Fruit fly (Drosophila melanogaster) whole organism, embryonic: ENCODE results near the gene CG5793.

Experiments used
- CG10274 ChIP-seq: fragments of 200-800 bp; sonication (Bioruptor generic); optimal IDR thresholded peaks from 3 replicates; lab custom pipeline; 2017; ENCODE audit warnings: missing biosample characterization, mild to moderate bottlenecking, missing genetic modification characterization
- CG10366 ChIP-seq: fragments of 200-800 bp; sonication (Bioruptor generic); IDR thresholded peaks from 2 replicates; pipeline ENCODE4 v1.3.6; 2022; ENCODE audit warnings: missing biosample characterization, missing genetic modification characterization
- CG10431 ChIP-seq: fragments of 200-800 bp; sonication (Bioruptor generic); optimal IDR thresholded peaks from 3 replicates; lab custom pipeline; 2018; ENCODE audit warnings: missing biosample characterization, mild to moderate bottlenecking, missing genetic modification characterization
- CG11085 ChIP-seq: fragments of 200-800 bp; sonication (Bioruptor generic); IDR thresholded peaks from 2 replicates; pipeline ENCODE4 v1.3.6; 2022; ENCODE audit warnings: missing biosample characterization, missing genetic modification characterization
- CG11695 ChIP-seq: fragments of 200-800 bp; sonication (Bioruptor generic); IDR thresholded peaks from 3 replicates; pipeline ENCODE4 v1.3.6; 2022; ENCODE audit warnings: missing biosample characterization, missing genetic modification characterization
- CG12104 ChIP-seq: fragments of 200-800 bp; sonication (Bioruptor generic); optimal IDR thresholded peaks from 3 replicates; lab custom pipeline; 2016; ENCODE audit warnings: missing biosample characterization, missing genetic modification characterization
- CG12769 ChIP-seq: fragments of 200-800 bp; sonication (Bioruptor generic); optimal IDR thresholded peaks from 2 replicates; lab custom pipeline; 2019; ENCODE audit warnings: missing biosample characterization, mild to moderate bottlenecking, missing genetic modification characterization, moderate library complexity
- CG13296 ChIP-seq: fragments of 200-800 bp; sonication (Bioruptor generic); optimal IDR thresholded peaks from 3 replicates; lab custom pipeline; 2018; ENCODE audit warnings: missing biosample characterization, mild to moderate bottlenecking, missing genetic modification characterization
- CG14050 ChIP-seq: fragments of 200-800 bp; sonication (Bioruptor generic); IDR thresholded peaks from 3 replicates; pipeline ENCODE4 v1.3.6; 2022; ENCODE audit warnings: missing biosample characterization, missing genetic modification characterization
- CG17186 ChIP-seq: fragments of 200-800 bp; sonication (Bioruptor generic); optimal IDR thresholded peaks from 3 replicates; lab custom pipeline; 2017; ENCODE audit warnings: missing biosample characterization, missing genetic modification reagents, missing genetic modification characterization
- CG18476 ChIP-seq: fragments of 200-800 bp; sonication (Bioruptor generic); optimal IDR thresholded peaks from 2 replicates; lab custom pipeline; 2016; ENCODE audit warnings: missing biosample characterization, mild to moderate bottlenecking, missing genetic modification characterization
- CG2120 ChIP-seq: fragments of 200-800 bp; sonication (Bioruptor generic); optimal IDR thresholded peaks from 3 replicates; lab custom pipeline; 2016; ENCODE audit warnings: missing biosample characterization, missing genetic modification characterization
- CG30020 ChIP-seq: fragments of 200-800 bp; optimal IDR thresholded peaks from 2 replicates; lab custom pipeline; 2019; ENCODE audit warnings: missing biosample characterization, mild to moderate bottlenecking, missing genetic modification characterization, moderate library complexity
- CG30431 ChIP-seq: fragments of 200-800 bp; sonication (Bioruptor generic); optimal IDR thresholded peaks from 2 replicates; lab custom pipeline; 2017; ENCODE audit warnings: missing biosample characterization, missing genetic modification characterization
- CG32772 ChIP-seq: fragments of 200-800 bp; sonication (Bioruptor generic); IDR thresholded peaks from 2 replicates; pipeline ENCODE4 v1.3.6; 2022; ENCODE audit warnings: missing biosample characterization, missing genetic modification characterization
- CG3838 ChIP-seq: fragments of 200-800 bp; sonication (Bioruptor generic); optimal IDR thresholded peaks from 3 replicates; lab custom pipeline; 2016; ENCODE audit warnings: missing biosample characterization, missing genetic modification characterization
- CrebB ChIP-seq: fragments of 200-800 bp; sonication (Bioruptor generic); optimal IDR thresholded peaks from 3 replicates; lab custom pipeline; 2018; ENCODE audit warnings: missing biosample characterization, mild to moderate bottlenecking, missing genetic modification characterization
- Dad ChIP-seq: fragments of 200-800 bp; sonication (Bioruptor generic); optimal IDR thresholded peaks from 3 replicates; lab custom pipeline; 2016; ENCODE audit warnings: missing biosample characterization, missing genetic modification characterization
- Dfd ChIP-seq, 2 experiments: fragments of >200 bp; optimal IDR thresholded peaks; 2 replicates each; lab custom pipeline; 2017; ENCODE audit warnings: missing biosample characterization in 2 of 2, missing genetic modification characterization in 2 of 2
- Dip3 ChIP-seq: fragments of 200-800 bp; sonication (Bioruptor generic); optimal IDR thresholded peaks from 3 replicates; lab custom pipeline; 2016; ENCODE audit warnings: missing biosample characterization, missing genetic modification characterization
- Dp ChIP-seq: fragments of 200-800 bp; sonication (Bioruptor generic); optimal IDR thresholded peaks from 2 replicates; lab custom pipeline; 2018; ENCODE audit warnings: missing biosample characterization, mild to moderate bottlenecking, missing genetic modification characterization, moderate library complexity
- Ets65A ChIP-seq: fragments of 200-800 bp; sonication (Bioruptor generic); peaks from one replicate; lab custom pipeline; 2016; ENCODE audit warnings: missing biosample characterization, missing genetic modification characterization
- Fer3 ChIP-seq: fragments of 200-800 bp; sonication (Bioruptor generic); optimal IDR thresholded peaks from 2 replicates; lab custom pipeline; 2018; ENCODE audit warnings: missing biosample characterization, mild to moderate bottlenecking, missing genetic modification characterization, moderate library complexity
- HLH3B ChIP-seq: fragments of 200-800 bp; sonication (Bioruptor generic); IDR thresholded peaks from 2 replicates; pipeline ENCODE4 v1.3.6; 2022; ENCODE audit warnings: missing biosample characterization, missing genetic modification characterization
- HmgD ChIP-seq: fragments of 200-800 bp; sonication (Bioruptor generic); optimal IDR thresholded peaks from 3 replicates; lab custom pipeline; 2016; ENCODE audit warnings: missing biosample characterization, missing genetic modification characterization
- Hr3 ChIP-seq: fragments of 200-800 bp; sonication (Bioruptor generic); optimal IDR thresholded peaks from 3 replicates; lab custom pipeline; 2016; ENCODE audit warnings: missing biosample characterization, missing genetic modification characterization
- Lpt ChIP-seq: fragments of >200 bp; optimal IDR thresholded peaks from 2 replicates; lab custom pipeline; 2018; ENCODE audit warnings: missing biosample characterization, missing genetic modification characterization
- Neu2 ChIP-seq: fragments of 200-800 bp; sonication (Bioruptor generic); optimal IDR thresholded peaks from 3 replicates; lab custom pipeline; 2016; ENCODE audit warnings: missing biosample characterization, missing genetic modification characterization, borderline replicate concordance
- Optix ChIP-seq: fragments of 200-800 bp; sonication (Bioruptor generic); IDR thresholded peaks from 3 replicates; pipeline ENCODE4 v1.3.6; 2022; ENCODE audit warnings: missing biosample characterization, missing genetic modification characterization
- Spps ChIP-seq: fragments of 200-800 bp; sonication (Bioruptor generic); optimal IDR thresholded peaks from 2 replicates; lab custom pipeline; 2018; ENCODE audit warnings: missing biosample characterization, mild to moderate bottlenecking, missing genetic modification characterization
- ato ChIP-seq: fragments of 200-800 bp; sonication (Bioruptor generic); IDR thresholded peaks from 2 replicates; pipeline ENCODE4 v1.3.6; 2022; ENCODE audit warnings: missing biosample characterization, missing genetic modification characterization; ENCODE audit not compliant: partially characterized antibody
- crc ChIP-seq: fragments of 200-800 bp; sonication (Bioruptor generic); optimal IDR thresholded peaks from 2 replicates; lab custom pipeline; 2016; ENCODE audit warnings: missing biosample characterization, missing genetic modification characterization
- crp ChIP-seq, 2 experiments: fragments of 200-800 bp; sonication (Bioruptor generic); optimal IDR thresholded peaks; 2 replicates in 1 of 2; 3 replicates in 1 of 2; lab custom pipeline; 2017; ENCODE audit warnings: missing biosample characterization in 2 of 2, missing genetic modification characterization in 2 of 2, mild to moderate bottlenecking in 1 of 2, moderate library complexity in 1 of 2
- dmrt11E ChIP-seq: fragments of 200-800 bp; sonication (Bioruptor generic); optimal IDR thresholded peaks from 3 replicates; lab custom pipeline; 2018; ENCODE audit warnings: missing biosample characterization, mild to moderate bottlenecking, missing genetic modification characterization, moderate library complexity
- dysf ChIP-seq: fragments of 200-800 bp; sonication (Bioruptor generic); IDR thresholded peaks from 3 replicates; pipeline ENCODE4 v1.3.6; 2022; ENCODE audit warnings: missing biosample characterization, missing genetic modification characterization
- ems ChIP-seq: fragments of 200-800 bp; sonication (Bioruptor generic); optimal IDR thresholded peaks from 3 replicates; lab custom pipeline; 2016; ENCODE audit warnings: missing biosample characterization, missing genetic modification characterization
- ftz-f1 ChIP-seq: fragments of 200-800 bp; sonication (Bioruptor generic); optimal IDR thresholded peaks from 2 replicates; lab custom pipeline; 2016; ENCODE audit warnings: missing biosample characterization, missing genetic modification characterization
- hbn ChIP-seq: fragments of 200-800 bp; sonication (Bioruptor generic); IDR thresholded peaks from 2 replicates; pipeline ENCODE4 v1.3.6; 2022; ENCODE audit warnings: missing biosample characterization, missing genetic modification characterization; ENCODE audit not compliant: partially characterized antibody
- maf-S ChIP-seq: fragments of 200-800 bp; sonication (Bioruptor generic); optimal IDR thresholded peaks from 2 replicates; lab custom pipeline; 2016; ENCODE audit warnings: missing biosample characterization, missing genetic modification characterization
- mld ChIP-seq: fragments of 200-800 bp; sonication (Bioruptor generic); IDR thresholded peaks from 3 replicates; pipeline ENCODE4 v1.3.6; 2022; ENCODE audit warnings: missing biosample characterization, missing genetic modification characterization; ENCODE audit not compliant: partially characterized antibody
- otp ChIP-seq: fragments of 200-800 bp; sonication (Bioruptor generic); IDR thresholded peaks from 3 replicates; pipeline ENCODE4, ENCODE4 v1.3.6; 2022; ENCODE audit warnings: missing biosample characterization, missing genetic modification characterization
- pb ChIP-seq: fragments of 200-800 bp; sonication (Bioruptor generic); optimal IDR thresholded peaks from 3 replicates; lab custom pipeline; 2016; ENCODE audit warnings: missing biosample characterization, missing genetic modification characterization
- pho ChIP-seq: fragments of 200-800 bp; sonication (Bioruptor generic); optimal IDR thresholded peaks from 2 replicates; lab custom pipeline; 2016; ENCODE audit warnings: missing biosample characterization, missing genetic modification characterization
- prd ChIP-seq, 3 experiments: fragments of >200 bp in 2 of 3; fragments of 200-800 bp in 1 of 3; sonication (Bioruptor generic) in 1 of 3; optimal IDR thresholded peaks in 2 of 3; IDR thresholded peaks in 1 of 3; 2 replicates in 2 of 3; 3 replicates in 1 of 3; pipeline versions ENCODE4 v1.3.6 to Lab custom; 2017 to 2022; ENCODE audit warnings: missing biosample characterization in 1 of 3, missing genetic modification characterization in 1 of 3
- ssp ChIP-seq: fragments of 200-800 bp; sonication (Bioruptor generic); IDR thresholded peaks from 2 replicates; pipeline ENCODE4 v1.3.6; 2022; ENCODE audit warnings: missing biosample characterization, missing genetic modification characterization
- stwl ChIP-seq: fragments of 200-800 bp; sonication (Bioruptor generic); optimal IDR thresholded peaks from 3 replicates; lab custom pipeline; 2018; ENCODE audit warnings: missing biosample characterization, mild to moderate bottlenecking, missing genetic modification characterization, moderate library complexity
- tin ChIP-seq: fragments of 200-800 bp; sonication (Bioruptor generic); optimal IDR thresholded peaks from 3 replicates; lab custom pipeline; 2016; ENCODE audit warnings: missing biosample characterization, missing genetic modification characterization
- tx ChIP-seq: fragments of 200-800 bp; sonication (Bioruptor generic); optimal IDR thresholded peaks from 2 replicates; lab custom pipeline; 2016; ENCODE audit warnings: missing biosample characterization, missing genetic modification characterization
- vvl ChIP-seq: fragments of 200-800 bp; sonication (Bioruptor generic); IDR thresholded peaks from 2 replicates; pipeline ENCODE4 v1.3.6; 2022; ENCODE audit warnings: missing biosample characterization, missing genetic modification characterization
- zen ChIP-seq: fragments of 200-800 bp; sonication (Bioruptor generic); optimal IDR thresholded peaks from 3 replicates; lab custom pipeline; 2018; ENCODE audit warnings: missing biosample characterization, mild to moderate bottlenecking, missing genetic modification characterization, moderate library complexity
- zfh2 ChIP-seq: fragments of 200-800 bp; sonication (Bioruptor generic); optimal IDR thresholded peaks from 2 replicates; lab custom pipeline; 2016; ENCODE audit warnings: missing biosample characterization, missing genetic modification characterization

CG5793 gene

dm6 chr3R:21118784-21119183 lies 8.6 kb upstream of the CG5793 start, which contains the start of gene Bdbt (continued):
- TF ChIP-seq CG14050 (GFP tag; lab: Robert Waterston, UW) (no peak), stwl (tag; lab: Kevin White, UChicago) (peak; percentile 46), Optix (GFP tag; lab: Robert Waterston, UW) (no peak), CG13296 (GFP tag; lab: Kevin White, UChicago) (peak; percentile 15), CG30431 (no peak), CG30020 (tag; lab: Kevin White, UChicago) (peak; percentile 68), Spps (tag; lab: Kevin White, UChicago) (no peak), ftz-f1 (GFP tag; lab: Kevin White, UChicago) (no peak), CG18476 (GFP tag; lab: Kevin White, UChicago) (no peak), Fer3 (tag; lab: Kevin White, UChicago) (peak; percentile 25), Dip3 (GFP tag; lab: Kevin White, UChicago) (peak; percentile 55), CG11085 (GFP tag; lab: Robert Waterston, UW) (no peak), zfh2 (GFP tag; lab: Kevin White, UChicago) (peak; percentile 62), zen (no peak), Dfd (GFP tag; optimal IDR thresholded peaks at IDR 0.05; lab: Kevin White, UChicago) (peak in 1 of 2 experiments; percentile 17), dysf (GFP tag; lab: Robert Waterston, UW) (peak; percentile 32; the same call in 1 of the 3 replicates), Hr3 (GFP tag; lab: Kevin White, UChicago) (peak; percentile 28), CG12104 (no peak), CG32772 (no peak), crp (GFP tag; optimal IDR thresholded peaks at IDR 0.05; lab: Kevin White, UChicago) (no peak), ems (GFP tag; lab: Kevin White, UChicago) (peak; percentile 35), ssp (peak; percentile 95), CG17186 (GFP tag; lab: Kevin White, UChicago) (peak; percentile 16), HLH3B (GFP tag; lab: Robert Waterston, UW) (peak; percentile 41), CG10431 (GFP tag; lab: Kevin White, UChicago) (no peak), hbn (GFP tag; lab: Robert Waterston, UW) (0 out of 2 replicates have a peak, but pooled peaks have one; percentile 22), Dp (peak; percentile 39), crc (GFP tag; lab: Kevin White, UChicago) (no peak), vvl (GFP tag; lab: Robert Waterston, UW) (no peak), CG10366 (no peak; the same call in 1 of the 2 replicates), prd (optimal IDR thresholded peaks at IDR 0.05; lab: Kevin White, UChicago) (no peak), prd (GFP tag; IDR thresholded peaks at IDR 0.05; lab: Robert Waterston, UW) (peak; percentile 14; the same call in 1 of the 3 replicates), Neu2 (GFP tag; lab: Kevin White, UChicago) (no peak), pb (GFP tag; lab: Kevin White, UChicago) (no peak), otp (GFP tag; lab: Robert Waterston, UW) (peak; percentile 29; the same call in 1 of the 3 replicates), CG10274 (GFP tag; lab: Kevin White, UChicago) (no peak), HmgD (GFP tag; lab: Kevin White, UChicago) (no peak), dmrt11E (tag; lab: Kevin White, UChicago) (no peak), Dad (GFP tag; lab: Kevin White, UChicago) (peak; percentile 14), tin (no peak), mld (GFP tag; lab: Robert Waterston, UW) (peak; percentile 83), maf-S (GFP tag; lab: Kevin White, UChicago) (no peak), CG3838 (no peak), ato (GFP tag; lab: Robert Waterston, UW) (peak; percentile 81), CG2120 (GFP tag; lab: Kevin White, UChicago) (peak; percentile 69), tx (GFP tag; lab: Kevin White, UChicago) (no peak), Lpt (GFP tag; lab: Kevin White, UChicago) (no peak), CG11695 (no peak), CG12769 (tag; lab: Kevin White, UChicago) (no peak), pho (peak; percentile 38), CrebB (tag; lab: Kevin White, UChicago) (no peak), Ets65A (GFP tag; lab: Kevin White, UChicago) (peak; percentile 32)
